Fruit fly (Drosophila melanogaster) whole organism, adult: ENCODE measurements around the gene ncd.

ENCODE experiments used
- CG11617 ChIP-seq: fragments of 200-800 bp; sonication (Bioruptor generic); optimal IDR thresholded peaks from 2 replicates; lab custom pipeline; 2017; ENCODE audit warnings: mild to moderate bottlenecking, missing biosample characterization, missing genetic modification reagents, missing genetic modification characterization
- CG12768 ChIP-seq: fragments of 200-800 bp; sonication (Bioruptor generic); optimal IDR thresholded peaks from 2 replicates; lab custom pipeline; 2017; ENCODE audit warnings: missing biosample characterization, missing genetic modification characterization, mild to moderate bottlenecking, moderate library complexity, missing genetic modification reagents
- CG14711 ChIP-seq: fragments of 200-800 bp; sonication (Bioruptor generic); optimal IDR thresholded peaks from 2 replicates; lab custom pipeline; 2018; ENCODE audit warnings: missing biosample characterization, mild to moderate bottlenecking, missing genetic modification characterization, moderate library complexity
- CG1620 ChIP-seq: fragments of 200-800 bp; sonication (Bioruptor generic); optimal IDR thresholded peaks from 2 replicates; lab custom pipeline; 2016; ENCODE audit warnings: missing biosample characterization, missing genetic modification characterization
- CG33017 ChIP-seq: fragments of 200-800 bp; sonication (Bioruptor generic); optimal IDR thresholded peaks from 2 replicates; lab custom pipeline; 2018; ENCODE audit warnings: missing biosample characterization, mild to moderate bottlenecking, missing genetic modification characterization, moderate library complexity
- CG5204 ChIP-seq: fragments of 200-800 bp; sonication (Bioruptor generic); optimal IDR thresholded peaks from 2 replicates; lab custom pipeline; 2016; ENCODE audit warnings: missing biosample characterization, missing genetic modification characterization
- CG7045 ChIP-seq: fragments of 200-800 bp; sonication (Bioruptor generic); optimal IDR thresholded peaks from 2 replicates; lab custom pipeline; 2017; ENCODE audit warnings: missing biosample characterization, mild to moderate bottlenecking, missing genetic modification characterization
- CG7101 ChIP-seq: fragments of 200-800 bp; sonication (Bioruptor generic); optimal IDR thresholded peaks from 2 replicates; lab custom pipeline; 2018; ENCODE audit warnings: missing biosample characterization, mild to moderate bottlenecking, missing genetic modification characterization, moderate library complexity
- Clk ChIP-seq: fragments of 200-800 bp; sonication (Bioruptor generic); optimal IDR thresholded peaks from 2 replicates; lab custom pipeline; 2017; ENCODE audit warnings: missing biosample characterization, missing genetic modification characterization
- Crg-1 ChIP-seq: fragments of 200-800 bp; sonication (Bioruptor generic); optimal IDR thresholded peaks from 2 replicates; lab custom pipeline; 2016; ENCODE audit warnings: missing biosample characterization, missing genetic modification characterization
- Hr96 ChIP-seq: fragments of 200-800 bp; sonication (Bioruptor generic); optimal IDR thresholded peaks from 2 replicates; lab custom pipeline; 2016; ENCODE audit warnings: missing biosample characterization, missing genetic modification characterization
- Mnt ChIP-seq: fragments of 200-800 bp; sonication (Bioruptor generic); optimal IDR thresholded peaks from 2 replicates; lab custom pipeline; 2016; ENCODE audit warnings: missing biosample characterization, mild to moderate bottlenecking, missing genetic modification characterization
- bab1 ChIP-seq: fragments of 200-800 bp; sonication (Bioruptor generic); optimal IDR thresholded peaks from 3 replicates; lab custom pipeline; 2019; ENCODE audit warnings: missing biosample characterization, mild to moderate bottlenecking, missing genetic modification characterization, moderate library complexity
- cic ChIP-seq: fragments of 200-800 bp; sonication (Bioruptor generic); optimal IDR thresholded peaks from 2 replicates; lab custom pipeline; 2017; ENCODE audit warnings: missing biosample characterization, mild to moderate bottlenecking, missing genetic modification characterization, moderate library complexity
- cnc ChIP-seq, 2 experiments: fragments of >200 bp; optimal IDR thresholded peaks; 2 replicates each; lab custom pipeline; 2017
- kay ChIP-seq: fragments of 200-800 bp; sonication (Bioruptor generic); peaks from one replicate; lab custom pipeline; 2016; ENCODE audit warnings: missing biosample characterization, missing genetic modification characterization, borderline replicate concordance
- ovo ChIP-seq: fragments of 200-800 bp; sonication (Bioruptor generic); optimal IDR thresholded peaks from 2 replicates; lab custom pipeline; 2016; ENCODE audit warnings: missing biosample characterization, missing genetic modification characterization
- pad ChIP-seq: fragments of 200-800 bp; sonication (Bioruptor generic); optimal IDR thresholded peaks from 3 replicates; lab custom pipeline; 2017; ENCODE audit warnings: missing biosample characterization, missing genetic modification characterization, mild to moderate bottlenecking, moderate library complexity, missing genetic modification reagents
- tj ChIP-seq: fragments of 200-800 bp; sonication (Bioruptor generic); optimal IDR thresholded peaks from 3 replicates; lab custom pipeline; 2017; ENCODE audit warnings: missing biosample characterization, mild to moderate bottlenecking, missing genetic modification characterization, moderate library complexity
- toe ChIP-seq: fragments of 200-800 bp; sonication (Bioruptor generic); optimal IDR thresholded peaks from 2 replicates; lab custom pipeline; 2016; ENCODE audit warnings: missing biosample characterization, missing genetic modification characterization

ncd gene

dm6 chr3R:29817664-29818063, 10.7 kb upstream of the ncd start, which contains the start of gene CG7829:
CG7829 (minus strand) TSS chr3R:29817764.
- TF ChIP-seq CG7101 = no peak
- TF ChIP-seq CG12768 = no peak
- no peak for TF ChIP-seq toe (GFP tag; lab: Kevin White, UChicago)
- no peak for TF ChIP-seq bab1 (GFP tag; lab: Kevin White, UChicago)
- TF ChIP-seq CG14711 (tag; lab: Kevin White, UChicago) = no peak
- no peak for TF ChIP-seq CG33017 (tag; lab: Kevin White, UChicago)
- no peak for TF ChIP-seq pad (GFP tag; lab: Kevin White, UChicago)
- TF ChIP-seq kay = no peak
- no peak for TF ChIP-seq Crg-1 (GFP tag; lab: Kevin White, UChicago)
- no peak for TF ChIP-seq tj (GFP tag; lab: Kevin White, UChicago)
- TF ChIP-seq ovo = no peak
- TF ChIP-seq CG1620 = no peak
- no peak for TF ChIP-seq cnc (optimal IDR thresholded peaks at IDR 0.05; lab: Kevin White, UChicago)
- TF ChIP-seq CG5204 (GFP tag; lab: Kevin White, UChicago) = no peak
- no peak for TF ChIP-seq CG11617 (GFP tag; lab: Kevin White, UChicago)
- TF ChIP-seq Clk (GFP tag; lab: Kevin White, UChicago) = no peak
- TF ChIP-seq Hr96 (GFP tag; lab: Kevin White, UChicago) = no peak
- TF ChIP-seq CG7045 = no peak

dm6 chr3R:29816266-29816665, 9.3 kb upstream of the ncd start, which contains the start of gene Vps16B:
Vps16B (minus strand) TSS chr3R:29816451.
- no peak for TF ChIP-seq ovo
- no peak for TF ChIP-seq CG7101
- no peak for TF ChIP-seq cnc (optimal IDR thresholded peaks at IDR 0.05; lab: Kevin White, UChicago)
- no peak for TF ChIP-seq CG7045
- TF ChIP-seq Hr96 (GFP tag; lab: Kevin White, UChicago) = no peak
- no peak for TF ChIP-seq kay
- no peak for TF ChIP-seq CG1620
- no peak for TF ChIP-seq cic (GFP tag; lab: Kevin White, UChicago)
- no peak for TF ChIP-seq CG5204 (GFP tag; lab: Kevin White, UChicago)
- TF ChIP-seq bab1 (GFP tag; lab: Kevin White, UChicago) = no peak
- TF ChIP-seq pad (GFP tag; lab: Kevin White, UChicago) = no peak
- no peak for TF ChIP-seq Crg-1 (GFP tag; lab: Kevin White, UChicago)
- no peak for TF ChIP-seq CG14711 (tag; lab: Kevin White, UChicago)
- TF ChIP-seq Mnt (GFP tag; lab: Kevin White, UChicago) = no peak
- no peak for TF ChIP-seq CG11617 (GFP tag; lab: Kevin White, UChicago)
- TF ChIP-seq Clk (GFP tag; lab: Kevin White, UChicago) = no peak
- no peak for TF ChIP-seq tj (GFP tag; lab: Kevin White, UChicago)

- TF ChIP-seq cic (GFP tag; lab: Kevin White, UChicago) (peak; percentile 72), ovo (peak; percentile 89), CG11617 (GFP tag; lab: Kevin White, UChicago) (peak; percentile 95), Mnt (GFP tag; lab: Kevin White, UChicago) (peak; percentile 89), CG33017 (tag; lab: Kevin White, UChicago) (peak; percentile 80), Clk (GFP tag; lab: Kevin White, UChicago) (peak; percentile 91), CG1620 (peak; percentile 92), CG12768 (peak; percentile 98), CG14711 (tag; lab: Kevin White, UChicago) (peak; percentile 53), Hr96 (GFP tag; lab: Kevin White, UChicago) (peak; percentile 97), kay (no peak), tj (GFP tag; lab: Kevin White, UChicago) (peak; percentile 88), pad (GFP tag; lab: Kevin White, UChicago) (peak; percentile 53), toe (GFP tag; lab: Kevin White, UChicago) (peak; percentile 99), CG7101 (peak; percentile 88), cnc (optimal IDR thresholded peaks at IDR 0.05; lab: Kevin White, UChicago) (no peak), CG5204 (GFP tag; lab: Kevin White, UChicago) (no peak), bab1 (GFP tag; lab: Kevin White, UChicago) (peak; percentile 86), Crg-1 (GFP tag; lab: Kevin White, UChicago) (peak; percentile 91), CG7045 (peak; percentile 90)
These were observed 4.1 kb downstream of the ncd start, which contains the start of the genes Etfb and CG7789 for dm6 chr3R:29802753-29803313. Etfb (minus strand) TSS chr3R:29802945. CG7789 (plus strand) TSS chr3R:29803196.

dm6 chr3R:29799681-29800028, 7.3 kb downstream of the ncd start:
- no peak for TF ChIP-seq Mnt (GFP tag; lab: Kevin White, UChicago)
- TF ChIP-seq cnc (optimal IDR thresholded peaks at IDR 0.05; lab: Kevin White, UChicago) = peak in 1 of 2 experiments; percentile 83
- TF ChIP-seq bab1 (GFP tag; lab: Kevin White, UChicago) = peak; percentile 14
- no peak for TF ChIP-seq CG33017 (tag; lab: Kevin White, UChicago)

- TF ChIP-seq ovo (peak; percentile 5), CG5204 (GFP tag; lab: Kevin White, UChicago) (no peak), Hr96 (GFP tag; lab: Kevin White, UChicago) (no peak), bab1 (GFP tag; lab: Kevin White, UChicago) (no peak), CG1620 (peak; percentile 37), tj (GFP tag; lab: Kevin White, UChicago) (peak; percentile 38), cic (GFP tag; lab: Kevin White, UChicago) (peak; percentile 21), Clk (GFP tag; lab: Kevin White, UChicago) (peak; percentile 19), CG33017 (tag; lab: Kevin White, UChicago) (peak; percentile 2), CG11617 (GFP tag; lab: Kevin White, UChicago) (peak; percentile 49), CG12768 (peak; percentile 80), cnc (optimal IDR thresholded peaks at IDR 0.05; lab: Kevin White, UChicago) (no peak), Mnt (GFP tag; lab: Kevin White, UChicago) (peak; percentile 50), pad (GFP tag; lab: Kevin White, UChicago) (peak; percentile 60), CG7101 (peak; percentile 72), CG7045 (peak; percentile 71), CG14711 (tag; lab: Kevin White, UChicago) (peak; percentile 60)
These were observed 7.8 kb downstream of the ncd start, which contains the start of the genes Rnb and Drice for dm6 chr3R:29798966-29799680. Rnb (minus strand) TSS chr3R:29799354. Drice (plus strand) TSS chr3R:29799658.
